Fruit fly (Drosophila melanogaster): ENCODE results near the gene CG12659.

DNA sequence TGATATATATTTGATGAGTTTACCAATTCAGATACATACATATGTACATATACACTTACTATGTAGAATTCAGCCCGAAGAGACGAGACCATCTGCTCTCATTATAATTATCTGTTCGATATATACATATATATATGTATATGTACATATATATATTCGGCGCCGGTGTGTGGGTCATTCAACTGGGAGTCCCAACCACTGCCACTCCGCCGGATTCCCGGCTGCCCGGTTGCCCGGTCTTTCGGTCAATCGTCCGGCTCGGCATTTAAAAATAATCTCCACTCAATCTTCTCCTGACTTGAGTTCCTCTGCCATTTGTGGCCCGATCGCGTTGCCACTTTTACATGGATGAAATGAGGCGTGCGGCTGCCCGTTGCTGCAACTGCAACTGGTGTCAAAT is 14.9 kb downstream of the CG12659 start:
- TF ChIP-seq CG8478 (optimal IDR thresholded peaks at IDR 0.05) (no peak), Dll (optimal IDR thresholded peaks at IDR 0.05) (no peak)

All from whole organism.